Worm (Caenorhabditis elegans): ENCODE data around the gene zip-5.

Gene zip-5

ce11 chrV:13258909-13259361, 5.4 kb upstream of the zip-5 start, which contains the start of gene C34D1.4:
TSS of gene C34D1.4 (minus strand) at chrV:13259311.
- TF ChIP-seq mbf-1 (tag; optimal IDR thresholded peaks at IDR 0.05) (no peak), nhr-25 (tag; optimal IDR thresholded peaks at IDR 0.05) (peak; percentile 23), F13H6.1 (tag; optimal IDR thresholded peaks at IDR 0.05) (no peak), sma-3 (GFP tag; optimal IDR thresholded peaks at IDR 0.05) (no peak), mab-5 (tag; optimal IDR thresholded peaks at IDR 0.05) (no peak), blmp-1 (tag; optimal IDR thresholded peaks at IDR 0.05; ENCODE audit: insufficient read depth) (peak; percentile 69), nhr-10 (tag; optimal IDR thresholded peaks at IDR 0.05) (no peak)

ce11 chrV:13259527-13259926, 4.8 kb upstream of the zip-5 start:
- TF ChIP-seq ztf-1 (GFP tag; conservative IDR thresholded peaks at IDR 0.05) (no peak), aly-2 (tag; optimal IDR thresholded peaks at IDR 0.05) (no peak), F13H6.1 (tag; optimal IDR thresholded peaks at IDR 0.05) (no peak), fos-1 (tag; optimal IDR thresholded peaks at IDR 0.05) (no peak), skn-1 (tag; optimal IDR thresholded peaks at IDR 0.05) (no peak), nhr-77 (tag; optimal IDR thresholded peaks at IDR 0.05) (no peak), egl-27 (tag; optimal IDR thresholded peaks at IDR 0.05) (peak; percentile 2), ZK546.5 (tag; optimal IDR thresholded peaks at IDR 0.05) (no peak), C34F6.9 (tag; optimal IDR thresholded peaks at IDR 0.05) (no peak), alr-1 (tag; optimal IDR thresholded peaks at IDR 0.05) (no peak), lsy-2 (tag; optimal IDR thresholded peaks at IDR 0.05) (peak in 1 of 2 experiments; percentile 18), sem-4 (tag; optimal IDR thresholded peaks at IDR 0.05) (peak; percentile 34), unc-39 (tag; optimal IDR thresholded peaks at IDR 0.05) (no peak), ztf-11 (tag; optimal IDR thresholded peaks at IDR 0.05) (no peak), ceh-82 (tag; optimal IDR thresholded peaks at IDR 0.05) (no peak), lin-11 (tag; optimal IDR thresholded peaks at IDR 0.05) (no peak), lin-13 (GFP tag; optimal IDR thresholded peaks at IDR 0.05) (no peak), sma-9 (GFP tag; optimal IDR thresholded peaks at IDR 0.05) (peak; percentile 71), sma-9 (tag; optimal IDR thresholded peaks at IDR 0.05) (no peak), peb-1 (tag; optimal IDR thresholded peaks at IDR 0.05) (no peak), nhr-21 (tag; optimal IDR thresholded peaks at IDR 0.05) (no peak), nhr-129 (tag; optimal IDR thresholded peaks at IDR 0.05) (peak; percentile 9), nhr-23 (tag; optimal IDR thresholded peaks at IDR 0.05) (no peak), mdl-1 (tag; optimal IDR thresholded peaks at IDR 0.05) (no peak), lin-39 (tag; optimal IDR thresholded peaks at IDR 0.05) (no peak), unc-55 (GFP tag; optimal IDR thresholded peaks at IDR 0.05) (peak; percentile 49), mbf-1 (tag; optimal IDR thresholded peaks at IDR 0.05) (no peak), nhr-25 (tag; optimal IDR thresholded peaks at IDR 0.05) (peak; percentile 80), snpc-4 (tag; optimal IDR thresholded peaks at IDR 0.05) (no peak), nhr-10 (tag; optimal IDR thresholded peaks at IDR 0.05) (no peak), dmd-4 (tag; optimal IDR thresholded peaks at IDR 0.05) (no peak), ztf-4 (tag; optimal IDR thresholded peaks at IDR 0.05) (no peak), Y55F3AM.14 (GFP tag; optimal IDR thresholded peaks at IDR 0.05) (no peak), ceh-16 (tag; optimal IDR thresholded peaks at IDR 0.05) (no peak), elt-3 (tag; optimal IDR thresholded peaks at IDR 0.05) (no peak)

- TF ChIP-seq ztf-4 (tag; optimal IDR thresholded peaks at IDR 0.05) (no peak), R02D3.7 (tag; optimal IDR thresholded peaks at IDR 0.05) (no peak), unc-39 (tag; optimal IDR thresholded peaks at IDR 0.05) (no peak), ztf-1 (GFP tag; conservative IDR thresholded peaks at IDR 0.05) (no peak), fos-1 (tag; optimal IDR thresholded peaks at IDR 0.05) (peak; percentile 72), gmeb-1 (tag; optimal IDR thresholded peaks at IDR 0.05) (no peak), ZK546.5 (tag; optimal IDR thresholded peaks at IDR 0.05) (no peak), sma-9 (GFP tag; optimal IDR thresholded peaks at IDR 0.05) (peak; percentile 18), sma-9 (tag; optimal IDR thresholded peaks at IDR 0.05) (no peak), nhr-237 (tag; optimal IDR thresholded peaks at IDR 0.05) (no peak)
Measured at ce11 chrV:13262781-13263318, 1.5 kb upstream of the zip-5 start.

All from whole organism, L2 larva.